Fruit fly (Drosophila melanogaster) whole organism, pupa: Measurements from ENCODE around the gene CG14891.

Experiments
- CG10348 ChIP-seq: fragments of 200-800 bp; sonication (Bioruptor generic); IDR thresholded peaks from 2 replicates; pipeline ENCODE4 v1.3.6; 2022; ENCODE audit warnings: missing biosample characterization, missing genetic modification characterization
- CG12605 ChIP-seq: fragments of 200-800 bp; sonication (Bioruptor generic); IDR thresholded peaks from 2 replicates; pipeline ENCODE4 v1.3.6; 2022; ENCODE audit warnings: missing biosample characterization, missing genetic modification characterization
- CG13204 ChIP-seq: fragments of 200-800 bp; sonication (Bioruptor generic); optimal IDR thresholded peaks from 2 replicates; lab custom pipeline; 2018; ENCODE audit warnings: missing biosample characterization, mild to moderate bottlenecking, missing genetic modification characterization, moderate library complexity
- CG14655 ChIP-seq: fragments of 200-800 bp; sonication (Bioruptor generic); optimal IDR thresholded peaks from 3 replicates; lab custom pipeline; 2017; ENCODE audit warnings: mild to moderate bottlenecking, missing biosample characterization, missing genetic modification reagents, missing genetic modification characterization
- CG15710 ChIP-seq: fragments of 200-800 bp; sonication (Bioruptor generic); optimal IDR thresholded peaks from 2 replicates; lab custom pipeline; 2018; ENCODE audit warnings: missing biosample characterization, mild to moderate bottlenecking, missing genetic modification characterization, moderate library complexity
- CG34367 ChIP-seq: fragments of 200-800 bp; sonication (Bioruptor generic); optimal IDR thresholded peaks from 2 replicates; lab custom pipeline; 2018; ENCODE audit warnings: missing biosample characterization, mild to moderate bottlenecking, missing genetic modification characterization
- CG8301 ChIP-seq: fragments of 200-800 bp; sonication (Bioruptor generic); optimal IDR thresholded peaks from 2 replicates; lab custom pipeline; 2018; ENCODE audit warnings: missing biosample characterization, mild to moderate bottlenecking, missing genetic modification characterization
- CG9948 ChIP-seq: fragments of 200-800 bp; sonication (Bioruptor generic); optimal IDR thresholded peaks from 2 replicates; lab custom pipeline; 2018; ENCODE audit warnings: missing biosample characterization, mild to moderate bottlenecking, missing genetic modification characterization, moderate library complexity
- D1 ChIP-seq: fragments of 200-800 bp; sonication (Bioruptor generic); optimal IDR thresholded peaks from 2 replicates; lab custom pipeline; 2018; ENCODE audit warnings: missing biosample characterization, mild to moderate bottlenecking, missing genetic modification characterization, moderate library complexity
- EcR ChIP-seq: fragments of 200-800 bp; sonication (Bioruptor generic); optimal IDR thresholded peaks from 3 replicates; lab custom pipeline; 2019; ENCODE audit warnings: missing biosample characterization, missing genetic modification characterization, mild to moderate bottlenecking, moderate library complexity, missing genetic modification reagents
- Ets98B ChIP-seq: fragments of 200-800 bp; sonication (Bioruptor generic); IDR thresholded peaks from 2 replicates; pipeline ENCODE4 v1.3.6; 2022; ENCODE audit warnings: missing biosample characterization, missing genetic modification characterization
- Pif1A ChIP-seq: fragments of 200-800 bp; sonication (Bioruptor generic); optimal IDR thresholded peaks from 3 replicates; lab custom pipeline; 2016; ENCODE audit warnings: missing biosample characterization, missing genetic modification characterization
- Pif1B ChIP-seq: fragments of 200-800 bp; sonication (Bioruptor generic); optimal IDR thresholded peaks from 3 replicates; lab custom pipeline; 2016; ENCODE audit warnings: missing biosample characterization, missing genetic modification characterization
- gl ChIP-seq: fragments of 200-800 bp; sonication (Bioruptor generic); optimal IDR thresholded peaks from 2 replicates; lab custom pipeline; 2018; ENCODE audit warnings: missing biosample characterization, mild to moderate bottlenecking, missing genetic modification characterization

- TF ChIP-seq Pif1B (GFP tag; lab: Kevin White, UChicago) (no peak), EcR (GFP tag; lab: Kevin White, UChicago) (no peak), Pif1A (GFP tag; lab: Kevin White, UChicago) (no peak), CG12605 (GFP tag; lab: Robert Waterston, UW) (no peak), CG34367 (tag; lab: Kevin White, UChicago) (no peak), CG9948 (tag; lab: Kevin White, UChicago) (no peak), CG8301 (tag; lab: Kevin White, UChicago) (no peak), D1 (tag; lab: Kevin White, UChicago) (no peak), CG13204 (GFP tag; lab: Kevin White, UChicago) (no peak), CG10348 (GFP tag; lab: Robert Waterston, UW) (no peak), CG15710 (tag; lab: Kevin White, UChicago) (no peak), CG14655 (GFP tag; lab: Kevin White, UChicago) (no peak), Ets98B (GFP tag; lab: Robert Waterston, UW) (no peak), gl (tag; lab: Kevin White, UChicago) (no peak)
These were observed 34.6 kb downstream of the CG14891 start for dm6 chr3R:16605929-16606328.
